Worm (Caenorhabditis elegans) whole organism, midembryonic: ENCODE measurements around the gene EGAP1.5.

ENCODE experiments used
- cog-1 ChIP-seq: sonication (generic microtip); optimal IDR thresholded peaks from 2 replicates; lab custom pipeline; 2016; ENCODE audit warnings: missing genetic modification characterization, missing compliant biosample characterization
- klf-2 ChIP-seq: fragments of 200-800 bp; sonication (Bioruptor generic); conservative IDR thresholded peaks from 2 replicates; pipeline ENCODE4 v1.3.6; 2022; ENCODE audit warnings: missing genetic modification reagents, missing genetic modification characterization, missing compliant biosample characterization
- ref-1 ChIP-seq: fragments of 200-800 bp; sonication (Bioruptor generic); conservative IDR thresholded peaks from 2 replicates; pipeline ENCODE4 v1.3.6; 2022; ENCODE audit warnings: missing genetic modification reagents, missing genetic modification characterization, missing compliant biosample characterization
- tab-1 ChIP-seq: fragments of 200-800 bp; sonication (Bioruptor generic); IDR thresholded peaks from 2 replicates; pipeline ENCODE4 v1.3.6; 2022; ENCODE audit warnings: missing genetic modification characterization, missing compliant biosample characterization
- ztf-23 ChIP-seq: fragments of 200-800 bp; sonication (Bioruptor generic); IDR thresholded peaks from 2 replicates; pipeline ENCODE4 v1.3.6; 2022; ENCODE audit warnings: missing genetic modification reagents, missing genetic modification characterization, missing compliant biosample characterization

DNA sequence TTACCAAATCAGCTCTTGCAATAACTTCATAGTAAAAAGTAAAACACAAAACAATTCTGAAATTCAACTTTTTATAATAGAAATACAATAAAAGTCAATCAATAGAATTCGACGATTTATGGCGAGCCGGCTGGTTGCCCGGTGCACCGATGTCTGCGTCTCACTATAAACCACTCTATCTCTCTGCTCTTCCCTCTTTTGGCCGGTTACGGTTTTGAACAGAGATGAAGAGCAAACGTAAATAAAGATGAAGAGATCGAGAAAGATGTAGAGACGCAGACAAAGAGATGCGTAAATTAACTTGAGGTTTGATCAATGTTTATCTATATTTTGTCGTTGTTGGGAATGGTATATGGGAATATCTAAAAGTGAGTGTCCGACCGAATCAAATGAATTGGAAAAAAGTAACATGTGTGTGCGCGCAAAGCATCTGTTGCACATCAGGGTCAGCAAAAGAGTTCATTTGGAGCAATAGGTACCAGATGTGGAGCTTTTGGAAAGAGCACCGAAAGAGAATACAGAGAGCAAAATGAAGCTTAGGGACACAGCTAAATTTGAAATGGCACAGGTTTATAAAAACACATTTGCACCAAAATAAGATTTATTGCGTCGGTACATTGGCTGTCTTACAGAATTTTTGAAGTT is 48.9 kb downstream of the EGAP1.5 start:
- no peak for TF ChIP-seq klf-2 (GFP tag; lab: Robert Waterston, UW)
- TF ChIP-seq tab-1 (GFP tag; lab: Robert Waterston, UW): no peak
- TF ChIP-seq cog-1 (tag; lab: Kevin White, UChicago): no peak
- TF ChIP-seq ref-1 (GFP tag; lab: Robert Waterston, UW): no peak
- TF ChIP-seq ztf-23 (GFP tag; lab: Robert Waterston, UW): no peak
